Worm (Caenorhabditis elegans): ENCODE measurements around the gene peli-1.

peli-1 gene

ce11 chrV:5712189-5712588, 6.6 kb downstream of the peli-1 start:
- TF ChIP-seq ceh-13 (GFP tag; optimal IDR thresholded peaks at IDR 0.05) (no peak), ets-7 (tag; optimal IDR thresholded peaks at IDR 0.05) (no peak), hmbx-1 (tag; optimal IDR thresholded peaks at IDR 0.05) (no peak), pes-1 (GFP tag; IDR thresholded peaks at IDR 0.05) (no peak), F13C5.2 (tag; optimal IDR thresholded peaks at IDR 0.05) (no peak), scrt-1 (GFP tag; IDR thresholded peaks at IDR 0.05) (no peak), hnd-1 (tag; optimal IDR thresholded peaks at IDR 0.05) (no peak), hmg-4 (GFP tag; optimal IDR thresholded peaks at IDR 0.05) (no peak), tbx-11 (GFP tag; IDR thresholded peaks at IDR 0.05) (no peak), aly-1 (tag; optimal IDR thresholded peaks at IDR 0.05) (no peak), ama-1 (optimal IDR thresholded peaks at IDR 0.05) (no peak), sea-1 (GFP tag; conservative IDR thresholded peaks at IDR 0.05) (no peak), tbx-37 (GFP tag; conservative IDR thresholded peaks at IDR 0.05) (no peak), B0310.2 (tag; optimal IDR thresholded peaks at IDR 0.05) (no peak)

- TF ChIP-seq scrt-1 (GFP tag; IDR thresholded peaks at IDR 0.05) (no peak), tra-4 (tag; optimal IDR thresholded peaks at IDR 0.05) (no peak), aly-1 (tag; optimal IDR thresholded peaks at IDR 0.05) (no peak), B0310.2 (tag; optimal IDR thresholded peaks at IDR 0.05) (no peak), pes-1 (GFP tag; IDR thresholded peaks at IDR 0.05) (no peak), ama-1 (optimal IDR thresholded peaks at IDR 0.05) (no peak), hmbx-1 (tag; optimal IDR thresholded peaks at IDR 0.05) (no peak), ets-7 (tag; optimal IDR thresholded peaks at IDR 0.05) (no peak), flt-1 (GFP tag; IDR thresholded peaks at IDR 0.05) (no peak), sea-1 (GFP tag; conservative IDR thresholded peaks at IDR 0.05) (no peak), tbx-11 (GFP tag; IDR thresholded peaks at IDR 0.05) (no peak), hnd-1 (tag; optimal IDR thresholded peaks at IDR 0.05) (no peak), ceh-36 (tag; optimal IDR thresholded peaks at IDR 0.05) (no peak), ceh-13 (GFP tag; optimal IDR thresholded peaks at IDR 0.05) (no peak), hmg-4 (GFP tag; optimal IDR thresholded peaks at IDR 0.05) (no peak), F13C5.2 (tag; optimal IDR thresholded peaks at IDR 0.05) (no peak), tbx-37 (GFP tag; conservative IDR thresholded peaks at IDR 0.05) (no peak)
Measured at ce11 chrV:5712652-5713051, 7.0 kb downstream of the peli-1 start, which contains the start of gene gcst-1. Gene gcst-1 (plus strand): TSS chrV:5712928.

ce11 chrV:5713510-5713909, 7.9 kb downstream of the peli-1 start:
- no peak for TF ChIP-seq pes-1 (GFP tag; IDR thresholded peaks at IDR 0.05)
- no peak for TF ChIP-seq hnd-1 (tag; optimal IDR thresholded peaks at IDR 0.05)
- no peak for TF ChIP-seq tra-4 (tag; optimal IDR thresholded peaks at IDR 0.05)

- TF ChIP-seq aly-1 (tag; optimal IDR thresholded peaks at IDR 0.05) (no peak), tbx-11 (GFP tag; IDR thresholded peaks at IDR 0.05) (no peak), F13C5.2 (tag; optimal IDR thresholded peaks at IDR 0.05) (no peak), scrt-1 (GFP tag; IDR thresholded peaks at IDR 0.05) (no peak), B0310.2 (tag; optimal IDR thresholded peaks at IDR 0.05) (no peak), sea-1 (GFP tag; conservative IDR thresholded peaks at IDR 0.05) (no peak), hmg-4 (GFP tag; optimal IDR thresholded peaks at IDR 0.05) (no peak), hmbx-1 (tag; optimal IDR thresholded peaks at IDR 0.05) (no peak), pes-1 (GFP tag; IDR thresholded peaks at IDR 0.05) (no peak), flt-1 (GFP tag; IDR thresholded peaks at IDR 0.05) (no peak), hnd-1 (tag; optimal IDR thresholded peaks at IDR 0.05) (no peak), tra-4 (tag; optimal IDR thresholded peaks at IDR 0.05) (no peak), ets-7 (tag; optimal IDR thresholded peaks at IDR 0.05) (no peak), ceh-13 (GFP tag; optimal IDR thresholded peaks at IDR 0.05) (no peak), ama-1 (optimal IDR thresholded peaks at IDR 0.05) (no peak), ceh-36 (tag; optimal IDR thresholded peaks at IDR 0.05) (no peak)
Measured at ce11 chrV:5716508-5716907, 10.9 kb downstream of the peli-1 start, which contains the start of gene K09H11.9. Gene K09H11.9 (minus strand): TSS chrV:5716608.

- TF ChIP-seq aly-1 (tag; optimal IDR thresholded peaks at IDR 0.05) (no peak), ets-7 (tag; optimal IDR thresholded peaks at IDR 0.05) (no peak), tbx-37 (GFP tag; conservative IDR thresholded peaks at IDR 0.05) (no peak), F13C5.2 (tag; optimal IDR thresholded peaks at IDR 0.05) (no peak), scrt-1 (GFP tag; IDR thresholded peaks at IDR 0.05) (no peak), B0310.2 (tag; optimal IDR thresholded peaks at IDR 0.05) (no peak), tbx-11 (GFP tag; IDR thresholded peaks at IDR 0.05) (no peak), ama-1 (optimal IDR thresholded peaks at IDR 0.05) (no peak), ceh-13 (GFP tag; optimal IDR thresholded peaks at IDR 0.05) (no peak), hmbx-1 (tag; optimal IDR thresholded peaks at IDR 0.05) (no peak), tra-4 (tag; optimal IDR thresholded peaks at IDR 0.05) (no peak)
Measured at ce11 chrV:5717237-5717935, 11.8 kb downstream of the peli-1 start, which contains the start of gene rga-3. Gene rga-3 (plus strand): TSS chrV:5717885.

- no peak for TF ChIP-seq tra-4 (tag; optimal IDR thresholded peaks at IDR 0.05)
- no peak for TF ChIP-seq tbx-11 (GFP tag; IDR thresholded peaks at IDR 0.05)
- TF ChIP-seq hnd-1 (tag; optimal IDR thresholded peaks at IDR 0.05): no peak
- no peak for TF ChIP-seq ceh-13 (GFP tag; optimal IDR thresholded peaks at IDR 0.05)
- no peak for TF ChIP-seq hmbx-1 (tag; optimal IDR thresholded peaks at IDR 0.05)
- TF ChIP-seq flt-1 (GFP tag; IDR thresholded peaks at IDR 0.05): no peak
- TF ChIP-seq hmg-4 (GFP tag; optimal IDR thresholded peaks at IDR 0.05): no peak
- no peak for TF ChIP-seq F13C5.2 (tag; optimal IDR thresholded peaks at IDR 0.05)
- TF ChIP-seq aly-1 (tag; optimal IDR thresholded peaks at IDR 0.05): no peak
- no peak for TF ChIP-seq sea-1 (GFP tag; conservative IDR thresholded peaks at IDR 0.05)
- TF ChIP-seq ama-1 (optimal IDR thresholded peaks at IDR 0.05): no peak
- no peak for TF ChIP-seq pes-1 (GFP tag; IDR thresholded peaks at IDR 0.05)
- no peak for TF ChIP-seq scrt-1 (GFP tag; IDR thresholded peaks at IDR 0.05)
- TF ChIP-seq tbx-37 (GFP tag; conservative IDR thresholded peaks at IDR 0.05): no peak
- no peak for TF ChIP-seq ceh-36 (tag; optimal IDR thresholded peaks at IDR 0.05)
Measured at ce11 chrV:5722093-5722492, 16.5 kb downstream of the peli-1 start.

- TF ChIP-seq tbx-37 (GFP tag; conservative IDR thresholded peaks at IDR 0.05) (no peak), flt-1 (GFP tag; IDR thresholded peaks at IDR 0.05) (no peak)
Measured at ce11 chrV:5724395-5724794, 18.8 kb downstream of the peli-1 start.
